Fruit fly (Drosophila melanogaster) whole organism, wandering third instar larva: ENCODE data around the gene beta4GalNAcTB.

Source experiments
- Abd-B ChIP-seq: fragments of >200 bp; optimal IDR thresholded peaks from 2 replicates; lab custom pipeline; 2017; ENCODE audit warnings: missing biosample characterization, missing genetic modification characterization
- CG32264 ChIP-seq: fragments of 200-800 bp; sonication (Bioruptor generic); optimal IDR thresholded peaks from 2 replicates; lab custom pipeline; 2016; ENCODE audit warnings: missing biosample characterization, missing genetic modification characterization
- Dfd ChIP-seq: fragments of >200 bp; optimal IDR thresholded peaks from 2 replicates; lab custom pipeline; 2017; ENCODE audit warnings: missing biosample characterization, missing genetic modification characterization
- HLH106 ChIP-seq: fragments of 200-800 bp; optimal IDR thresholded peaks from 3 replicates; lab custom pipeline; 2019; ENCODE audit warnings: missing biosample characterization, mild to moderate bottlenecking, missing genetic modification characterization, moderate library complexity
- Hr78 ChIP-seq: fragments of >200 bp; optimal IDR thresholded peaks from 2 replicates; lab custom pipeline; 2017; ENCODE audit warnings: missing biosample characterization, missing genetic modification characterization
- OdsH ChIP-seq: fragments of 200-800 bp; sonication (Bioruptor generic); optimal IDR thresholded peaks from 2 replicates; lab custom pipeline; 2016; ENCODE audit warnings: missing biosample characterization, mild to moderate bottlenecking, missing genetic modification characterization
- Sp1 ChIP-seq: fragments of 200-800 bp; sonication (Bioruptor generic); optimal IDR thresholded peaks from 3 replicates; lab custom pipeline; 2019; ENCODE audit warnings: missing biosample characterization, mild to moderate bottlenecking, missing genetic modification characterization, moderate library complexity
- foxo ChIP-seq, 2 experiments: fragments of 200-800 bp; sonication (Bioruptor generic); optimal IDR thresholded peaks; 2 replicates in 1 of 2; 3 replicates in 1 of 2; lab custom pipeline; 2016 to 2017; ENCODE audit warnings: missing biosample characterization in 2 of 2, missing genetic modification characterization in 2 of 2
- h ChIP-seq: fragments of 200-800 bp; sonication (Bioruptor generic); optimal IDR thresholded peaks from 3 replicates; lab custom pipeline; 2016; ENCODE audit warnings: missing biosample characterization, mild to moderate bottlenecking, missing genetic modification characterization
- usp ChIP-seq: fragments of >200 bp; optimal IDR thresholded peaks from 2 replicates; lab custom pipeline; 2017; ENCODE audit warnings: missing biosample characterization, missing genetic modification characterization

The beta4GalNAcTB gene

DNA sequence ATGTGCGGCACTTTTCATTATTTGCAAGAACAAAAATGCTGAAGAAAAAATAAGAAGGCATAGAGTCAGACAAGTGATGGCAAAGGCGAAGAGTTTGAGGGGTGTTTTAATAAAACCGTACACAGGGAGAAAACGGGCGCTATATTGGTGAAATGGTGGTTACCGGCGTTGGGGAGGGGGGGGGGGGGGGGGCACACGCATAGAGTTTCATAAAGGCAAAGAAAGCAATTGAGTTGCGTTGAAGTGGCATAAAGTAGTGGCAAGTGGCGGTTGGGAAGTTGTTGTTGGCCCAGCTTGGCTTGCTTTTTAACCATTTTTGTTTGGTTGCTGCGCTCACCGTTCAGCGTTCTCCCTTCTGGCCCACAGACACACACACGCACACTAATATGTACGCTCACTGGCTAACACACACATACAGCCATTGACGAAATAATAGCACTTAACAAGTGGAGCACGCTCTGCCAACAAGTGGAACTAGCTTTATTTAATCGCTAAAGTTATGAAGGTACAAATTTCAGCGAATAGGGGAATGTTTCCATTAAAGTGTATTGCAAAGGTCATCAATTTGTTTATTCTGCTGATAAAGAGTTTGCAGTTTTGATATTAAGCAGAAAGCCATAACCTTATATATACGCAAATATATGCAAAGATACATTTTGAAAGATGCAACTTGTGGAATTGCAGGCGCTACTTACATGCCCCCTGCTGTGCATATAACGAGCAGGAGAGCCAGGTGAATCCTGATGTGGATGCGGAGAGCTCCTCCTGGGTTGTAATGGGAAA, 46.0 kb downstream of the beta4GalNAcTB start:
- TF ChIP-seq Hr78 (GFP tag; lab: Kevin White, UChicago) (no peak), HLH106 (tag; lab: Kevin White, UChicago) (peak; percentile 5), Abd-B (GFP tag; lab: Kevin White, UChicago) (no peak), CG32264 (GFP tag; lab: Kevin White, UChicago) (no peak), Sp1 (GFP tag; lab: Kevin White, UChicago) (peak; percentile 2), Dfd (GFP tag; lab: Kevin White, UChicago) (peak; percentile 65)

- TF ChIP-seq OdsH (GFP tag; lab: Kevin White, UChicago), result no peak
- TF ChIP-seq Sp1 (GFP tag; lab: Kevin White, UChicago), result peak; percentile 11
- no peak for TF ChIP-seq foxo (GFP tag; optimal IDR thresholded peaks at IDR 0.05; lab: Kevin White, UChicago)
- TF ChIP-seq usp, result no peak
- peak; percentile 1 for TF ChIP-seq h (GFP tag; lab: Kevin White, UChicago)
These were observed 47.9 kb downstream of the beta4GalNAcTB start for dm6 chr3R:28985887-28986286.
